Worm (Caenorhabditis elegans) whole organism, young adult: ENCODE data around the gene C47G2.4.
A peak's percentile ranks its signal among the peaks of the same experiment; 100 is the strongest.

ENCODE experiments used
- B0019.2 ChIP-seq: fragments of 200-800 bp; sonication (Bioruptor generic); conservative IDR thresholded peaks from 2 replicates; pipeline ENCODE4 v1.3.6; 2022; ENCODE audit warnings: missing genetic modification reagents, missing genetic modification characterization, missing compliant biosample characterization
- B0261.1 ChIP-seq: sonication (generic microtip); optimal IDR thresholded peaks from 2 replicates; lab custom pipeline; 2016; ENCODE audit warnings: mild to moderate bottlenecking, missing genetic modification characterization, moderate library complexity, missing compliant biosample characterization
- D2030.7 ChIP-seq: fragments of 200-800 bp; sonication (Bioruptor generic); IDR thresholded peaks from 2 replicates; pipeline ENCODE4 v1.3.6; 2022; ENCODE audit warnings: missing genetic modification reagents, missing genetic modification characterization, missing compliant biosample characterization
- F37B4.10 ChIP-seq: fragments of 200-800 bp; sonication (Bioruptor generic); IDR thresholded peaks from 2 replicates; pipeline ENCODE4 v1.3.6; 2022; ENCODE audit warnings: missing genetic modification characterization, missing compliant biosample characterization
- F39B2.1 ChIP-seq: fragments of 200-800 bp; sonication (Bioruptor generic); IDR thresholded peaks from 2 replicates; pipeline ENCODE4 v1.3.6; 2022; ENCODE audit warnings: missing genetic modification reagents, missing genetic modification characterization, missing compliant biosample characterization
- F52B5.7 ChIP-seq: sonication (generic microtip); optimal IDR thresholded peaks from 2 replicates; lab custom pipeline; 2016; ENCODE audit warnings: mild to moderate bottlenecking, missing genetic modification characterization, missing compliant biosample characterization
- K11D2.4 ChIP-seq: fragments of 200-800 bp; sonication (Bioruptor generic); IDR thresholded peaks from 2 replicates; pipeline ENCODE4 v1.3.6; 2022; ENCODE audit warnings: missing genetic modification reagents, missing genetic modification characterization, missing compliant biosample characterization
- K12H6.12 ChIP-seq: fragments of 200-800 bp; sonication (Bioruptor generic); optimal IDR thresholded peaks from 2 replicates; lab custom pipeline; 2018; ENCODE audit warnings: mild to moderate bottlenecking, missing genetic modification characterization, missing compliant biosample characterization
- T07F8.4 ChIP-seq: sonication (generic microtip); optimal IDR thresholded peaks from 2 replicates; lab custom pipeline; 2016; ENCODE audit warnings: mild to moderate bottlenecking, missing genetic modification characterization, moderate library complexity, missing compliant biosample characterization
- Y56A3A.18 ChIP-seq: fragments of 200-800 bp; sonication (Bioruptor generic); IDR thresholded peaks from 2 replicates; pipeline ENCODE4 v1.3.6; 2022; ENCODE audit warnings: missing genetic modification reagents, missing genetic modification characterization, missing compliant biosample characterization
- Y95B8A.8 ChIP-seq: fragments of 200-800 bp; sonication (Bioruptor generic); IDR thresholded peaks from 2 replicates; pipeline ENCODE4 v1.3.6; 2022; ENCODE audit warnings: missing genetic modification reagents, missing genetic modification characterization, missing compliant biosample characterization
- aptf-2 ChIP-seq: fragments of 200-800 bp; sonication (Bioruptor generic); conservative IDR thresholded peaks from 2 replicates; pipeline ENCODE4 v1.3.6; 2022; ENCODE audit warnings: missing genetic modification reagents, missing genetic modification characterization, missing compliant biosample characterization
- aptf-3 ChIP-seq: fragments of 200-800 bp; sonication (Bioruptor generic); IDR thresholded peaks from 2 replicates; pipeline ENCODE4 v1.3.6; 2022; ENCODE audit warnings: missing genetic modification characterization, missing compliant biosample characterization
- attf-3 ChIP-seq: fragments of 200-800 bp; sonication (Bioruptor generic); conservative IDR thresholded peaks from 2 replicates; pipeline ENCODE4 v1.3.6; 2022; ENCODE audit warnings: missing genetic modification reagents, missing genetic modification characterization, missing compliant biosample characterization
- cebp-1 ChIP-seq, 2 experiments: fragments of 200-800 bp in 1 of 2; sonication (Bioruptor generic) in 1 of 2; sonication (generic microtip) in 1 of 2; IDR thresholded peaks in 1 of 2; optimal IDR thresholded peaks in 1 of 2; 2 replicates each; pipeline versions ENCODE4 v1.3.6 to Lab custom; 2017 to 2022; ENCODE audit warnings: missing compliant biosample characterization in 2 of 2, missing genetic modification characterization in 2 of 2, mild to moderate bottlenecking in 1 of 2, missing genetic modification reagents in 1 of 2, moderate library complexity in 1 of 2
- ceh-27 ChIP-seq: fragments of 200-800 bp; sonication (Bioruptor generic); optimal IDR thresholded peaks from 2 replicates; lab custom pipeline; 2018; ENCODE audit warnings: mild to moderate bottlenecking, missing genetic modification characterization, moderate library complexity, missing compliant biosample characterization
- ceh-91 ChIP-seq: fragments of 200-800 bp; sonication (Bioruptor generic); IDR thresholded peaks from 2 replicates; pipeline ENCODE4 v1.3.6; 2022; ENCODE audit warnings: missing genetic modification reagents, missing genetic modification characterization, missing compliant biosample characterization
- die-1 ChIP-seq: sonication (generic microtip); optimal IDR thresholded peaks from 2 replicates; lab custom pipeline; 2016; ENCODE audit warnings: missing genotype, mild to moderate bottlenecking, missing genetic modification characterization, missing compliant biosample characterization
- efl-1 ChIP-seq: fragments of 150-350 bp; optimal IDR thresholded peaks from 2 replicates; lab custom pipeline; 2014; ENCODE audit warnings: missing biosample characterization, missing genetic modification reagents, missing genetic modification characterization
- egl-44 ChIP-seq: fragments of 200-800 bp; sonication (Bioruptor generic); IDR thresholded peaks from 2 replicates; pipeline ENCODE4 v1.3.6; 2022; ENCODE audit warnings: missing genetic modification reagents, missing genetic modification characterization, missing compliant biosample characterization
- him-1 ChIP-seq: sonication (generic microtip); optimal IDR thresholded peaks from 2 replicates; lab custom pipeline; 2016; ENCODE audit warnings: missing genotype, missing genetic modification reagents, missing genetic modification characterization, missing compliant biosample characterization
- let-607 ChIP-seq, 2 experiments: fragments of 200-800 bp in 1 of 2; sonication (Bioruptor generic) in 1 of 2; sonication (generic microtip) in 1 of 2; optimal IDR thresholded peaks; 2 replicates each; lab custom pipeline; 2016 to 2018; ENCODE audit warnings: mild to moderate bottlenecking in 2 of 2, missing compliant biosample characterization in 2 of 2, missing genetic modification characterization in 2 of 2, moderate library complexity in 2 of 2, missing genotype in 1 of 2
- lir-1 ChIP-seq: fragments of 200-800 bp; sonication (Bioruptor generic); conservative IDR thresholded peaks from 2 replicates; pipeline ENCODE4 v1.3.6; 2022; ENCODE audit warnings: missing genetic modification reagents, missing genetic modification characterization, missing compliant biosample characterization
- lsl-1 ChIP-seq: fragments of 200-800 bp; sonication (Bioruptor generic); optimal IDR thresholded peaks from 2 replicates; lab custom pipeline; 2018; ENCODE audit warnings: mild to moderate bottlenecking, missing genetic modification characterization, moderate library complexity, missing compliant biosample characterization
- madf-3 ChIP-seq: fragments of 200-800 bp; sonication (Bioruptor generic); IDR thresholded peaks from 2 replicates; pipeline ENCODE4 v1.3.6; 2022; ENCODE audit warnings: missing genetic modification reagents, missing genetic modification characterization, missing compliant biosample characterization
- mcd-1 ChIP-seq: fragments of 200-800 bp; sonication (Bioruptor generic); IDR thresholded peaks from 2 replicates; pipeline ENCODE4 v1.3.6; 2022; ENCODE audit warnings: missing genetic modification reagents, missing genetic modification characterization, missing compliant biosample characterization
- nfyb-1 ChIP-seq: fragments of 200-800 bp; sonication (Bioruptor generic); IDR thresholded peaks from 2 replicates; pipeline ENCODE4 v1.3.6; 2022; ENCODE audit warnings: missing genetic modification reagents, missing genetic modification characterization, missing compliant biosample characterization
- nhr-27 ChIP-seq: fragments of 200-800 bp; sonication (Bioruptor generic); optimal IDR thresholded peaks from 2 replicates; lab custom pipeline; 2018; ENCODE audit warnings: mild to moderate bottlenecking, missing genetic modification characterization, moderate library complexity, missing compliant biosample characterization
- pha-4 ChIP-seq: fragments of 150-350 bp; sonication (generic microtip); optimal IDR thresholded peaks from 2 replicates; lab custom pipeline; 2014; ENCODE audit warnings: missing biosample characterization, missing genetic modification reagents, missing genetic modification characterization
- rec-8 ChIP-seq, 2 experiments: sonication (generic microtip); optimal IDR thresholded peaks; 2 replicates each; lab custom pipeline; 2016; ENCODE audit warnings: mild to moderate bottlenecking in 2 of 2, missing genetic modification characterization in 2 of 2, missing genetic modification reagents in 2 of 2, missing genotype in 2 of 2, missing biosample characterization in 1 of 2, missing compliant biosample characterization in 1 of 2, moderate library complexity in 1 of 2
- snpc-1.1 ChIP-seq: sonication (generic microtip); optimal IDR thresholded peaks from 2 replicates; lab custom pipeline; 2017; ENCODE audit warnings: missing genetic modification characterization, mild to moderate bottlenecking, missing compliant biosample characterization, antibody characterized with exemption, moderate library complexity, missing genotype, missing genetic modification reagents; ENCODE audit not compliant: insufficient read depth
- tbp1 ChIP-seq: fragments of 200-800 bp; sonication (Bioruptor generic); optimal IDR thresholded peaks from 2 replicates; lab custom pipeline; 2018; ENCODE audit warnings: mild to moderate bottlenecking, missing genetic modification characterization, missing compliant biosample characterization
- zfh-2 ChIP-seq: fragments of 200-800 bp; sonication (Bioruptor generic); conservative IDR thresholded peaks from 2 replicates; pipeline ENCODE4 v1.3.6; 2022; ENCODE audit warnings: missing genetic modification reagents, missing genetic modification characterization, missing compliant biosample characterization
- ztf-18 ChIP-seq: sonication (generic microtip); optimal IDR thresholded peaks from 2 replicates; lab custom pipeline; 2016; ENCODE audit warnings: missing genotype, mild to moderate bottlenecking, missing genetic modification characterization, missing compliant biosample characterization
- ztf-25 ChIP-seq: fragments of 200-800 bp; sonication (Bioruptor generic); IDR thresholded peaks from 2 replicates; pipeline ENCODE4 v1.3.6; 2022; ENCODE audit warnings: missing genetic modification reagents, missing genetic modification characterization, missing compliant biosample characterization

The C47G2.4 gene

ce11 chrII:11281666-11282065 is 11.7 kb downstream of the C47G2.4 start, which contains the start of gene unc-130:
Gene unc-130 (plus strand): TSS chrII:11281966.
- no peak for TF ChIP-seq rec-8 (tag; optimal IDR thresholded peaks at IDR 0.05; lab: Kevin White, UChicago)
- no peak for TF ChIP-seq lsl-1 (GFP tag; lab: Kevin White, UChicago)
- TF ChIP-seq F37B4.10 = no peak
- no peak for TF ChIP-seq F52B5.7 (tag; lab: Kevin White, UChicago)
- no peak for TF ChIP-seq pha-4
- TF ChIP-seq T07F8.4 (tag; lab: Kevin White, UChicago) = no peak
- TF ChIP-seq him-1 (tag; lab: Kevin White, UChicago) = no peak
- TF ChIP-seq nfyb-1 = no peak
- no peak for TF ChIP-seq K11D2.4 (GFP tag; lab: Robert Waterston, UW)
- TF ChIP-seq nhr-27 (tag; lab: Kevin White, UChicago) = no peak
- no peak for TF ChIP-seq die-1 (tag; lab: Kevin White, UChicago)

DNA sequence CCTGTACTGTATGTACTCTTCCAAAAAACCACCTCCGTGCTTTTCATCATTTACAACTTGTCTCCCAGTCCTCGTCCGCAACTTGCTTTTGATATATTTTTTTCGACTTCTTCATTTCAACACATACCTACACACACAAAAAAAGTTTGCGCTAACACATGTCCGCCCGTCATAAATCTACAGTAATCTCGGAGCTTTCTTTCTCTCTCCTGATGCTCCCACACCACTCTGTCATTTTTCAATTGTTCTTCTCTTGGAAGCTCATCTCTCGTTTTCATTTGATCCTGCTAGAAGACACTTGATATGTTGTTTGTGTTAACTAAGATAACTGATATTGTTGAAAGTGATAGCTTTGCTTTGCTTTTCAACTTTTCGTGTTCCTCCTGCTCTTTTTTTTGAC is 12.2 kb downstream of the C47G2.4 start:
- TF ChIP-seq let-607 (tag; optimal IDR thresholded peaks at IDR 0.05; lab: Kevin White, UChicago) (no peak), F39B2.1 (GFP tag; lab: Robert Waterston, UW) (no peak), B0019.2 (no peak), ceh-91 (GFP tag; lab: Robert Waterston, UW) (no peak), F52B5.7 (tag; lab: Kevin White, UChicago) (no peak), tbp1 (GFP tag; lab: Kevin White, UChicago) (no peak), lir-1 (GFP tag; lab: Robert Waterston, UW) (no peak), D2030.7 (GFP tag; lab: Robert Waterston, UW) (no peak), zfh-2 (GFP tag; lab: Robert Waterston, UW) (no peak), Y56A3A.18 (GFP tag; lab: Robert Waterston, UW) (no peak), B0261.1 (tag; lab: Kevin White, UChicago) (no peak), attf-3 (GFP tag; lab: Robert Waterston, UW) (no peak)

DNA sequence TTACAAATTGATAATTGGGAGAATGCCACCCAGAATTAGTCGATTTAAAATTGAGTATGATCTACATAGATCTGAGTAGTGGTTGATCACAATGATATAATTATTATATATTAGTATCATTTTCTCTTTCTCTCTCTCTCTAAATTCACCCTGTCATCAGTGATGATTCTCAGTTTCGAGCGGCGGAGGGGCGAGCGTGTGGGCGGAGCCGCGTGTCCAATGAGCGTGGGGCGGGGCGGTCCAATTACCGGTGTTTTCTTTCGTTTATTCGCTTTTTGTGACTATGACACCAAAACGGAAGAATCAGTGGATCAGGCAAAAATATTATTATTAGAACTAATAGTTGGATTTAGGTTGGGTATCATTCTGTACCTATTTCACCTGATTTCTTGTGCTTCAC is 13.4 kb downstream of the C47G2.4 start:
- 0 out of 2 replicates have a peak, but pooled peaks have one; percentile 17 for TF ChIP-seq zfh-2 (GFP tag; lab: Robert Waterston, UW)
- TF ChIP-seq ztf-25 (GFP tag; lab: Robert Waterston, UW) = no peak
- peak; percentile 72 for TF ChIP-seq nfyb-1

DNA sequence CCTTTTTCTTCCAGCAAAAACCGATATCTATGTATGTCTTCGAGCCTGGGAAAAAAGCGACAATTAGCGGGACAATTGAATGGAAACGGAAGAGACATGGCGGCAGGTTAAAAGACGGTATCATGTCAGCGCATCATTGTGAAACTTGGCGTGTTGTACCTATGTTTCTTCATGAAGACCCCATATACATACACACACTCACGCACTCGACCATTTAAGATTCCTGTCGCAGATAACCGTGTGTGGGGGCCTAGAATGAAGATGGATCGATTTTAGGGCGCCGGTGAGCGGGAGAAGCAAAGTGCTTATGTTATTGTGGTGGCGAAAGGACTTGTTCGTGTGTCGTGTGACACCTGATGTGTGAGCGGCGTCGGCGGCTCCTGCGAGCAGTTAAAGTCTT is 16.5 kb downstream of the C47G2.4 start:
- TF ChIP-seq aptf-3 (no peak), cebp-1 (GFP tag; IDR thresholded peaks at IDR 0.05; lab: Robert Waterston, UW) (no peak), cebp-1 (tag; optimal IDR thresholded peaks at IDR 0.05; lab: Kevin White, UChicago) (no peak), madf-3 (GFP tag; lab: Robert Waterston, UW) (no peak), egl-44 (GFP tag; lab: Robert Waterston, UW) (no peak), K12H6.12 (tag; lab: Kevin White, UChicago) (no peak), T07F8.4 (tag; lab: Kevin White, UChicago) (no peak), aptf-2 (no peak), efl-1 (no peak), mcd-1 (no peak)

ce11 chrII:11275484-11275883 is 17.9 kb downstream of the C47G2.4 start:
- TF ChIP-seq die-1 (tag; lab: Kevin White, UChicago) = no peak
- no peak for TF ChIP-seq snpc-1.1 (tag; lab: Kevin White, UChicago)
- no peak for TF ChIP-seq Y95B8A.8 (GFP tag; lab: Robert Waterston, UW)
- TF ChIP-seq ceh-27 (GFP tag; lab: Kevin White, UChicago) = no peak
- TF ChIP-seq ztf-18 (tag; lab: Kevin White, UChicago) = no peak
